Worm (Caenorhabditis elegans) whole organism, L3 larva: ENCODE measurements around the gene bath-36.

Experiments
- R02D3.7 ChIP-seq: fragments of 150-350 bp; optimal IDR thresholded peaks from 2 replicates; lab custom pipeline; 2014; ENCODE audit warnings: missing biosample characterization, missing genetic modification characterization
- ZK546.5 ChIP-seq: sonication (generic microtip); optimal IDR thresholded peaks from 2 replicates; lab custom pipeline; 2017; ENCODE audit warnings: missing biosample characterization, missing genetic modification characterization
- aly-2 ChIP-seq: fragments of 150-350 bp; optimal IDR thresholded peaks from 2 replicates; lab custom pipeline; 2014; ENCODE audit warnings: missing biosample characterization, missing genetic modification characterization
- ama-1 ChIP-seq: fragments of 150-350 bp; optimal IDR thresholded peaks from 2 replicates; lab custom pipeline; 2018
- ceh-16 ChIP-seq: sonication (generic microtip); optimal IDR thresholded peaks from 2 replicates; lab custom pipeline; 2017; ENCODE audit warnings: missing biosample characterization, missing genetic modification characterization
- ceh-28 ChIP-seq: fragments of 150-350 bp; optimal IDR thresholded peaks from 2 replicates; lab custom pipeline; 2014; ENCODE audit warnings: missing biosample characterization, missing genetic modification reagents, missing genetic modification characterization
- ceh-82 ChIP-seq: fragments of 150-350 bp; optimal IDR thresholded peaks from 2 replicates; lab custom pipeline; 2014; ENCODE audit warnings: missing biosample characterization, missing genetic modification characterization
- ceh-9 ChIP-seq: sonication (generic microtip); optimal IDR thresholded peaks from 2 replicates; lab custom pipeline; 2018; ENCODE audit warnings: missing biosample characterization, missing genetic modification characterization
- daf-12 ChIP-seq: fragments of 150-350 bp; optimal IDR thresholded peaks from 2 replicates; lab custom pipeline; 2014; ENCODE audit warnings: missing biosample characterization, missing genetic modification reagents, missing genetic modification characterization
- egl-27 ChIP-seq: sonication (generic microtip); optimal IDR thresholded peaks from 4 replicates; lab custom pipeline; 2017; ENCODE audit warnings: missing biosample characterization, missing genetic modification reagents, missing genetic modification characterization
- egl-5 ChIP-seq: fragments of 150-350 bp; optimal IDR thresholded peaks from 2 replicates; lab custom pipeline; 2017; ENCODE audit warnings: missing biosample characterization, missing genetic modification reagents, missing genetic modification characterization, inconsistent platforms
- elt-1 ChIP-seq: fragments of 150-350 bp; optimal IDR thresholded peaks from 2 replicates; lab custom pipeline; 2014; ENCODE audit warnings: missing biosample characterization, missing genetic modification characterization
- elt-2 ChIP-seq: sonication (generic microtip); optimal IDR thresholded peaks from 2 replicates; lab custom pipeline; 2016; ENCODE audit warnings: missing genetic modification reagents, mild to moderate bottlenecking, missing genetic modification characterization, missing compliant biosample characterization
- elt-3 ChIP-seq, 3 experiments: fragments of 150-350 bp in 1 of 3; sonication (generic microtip) in 2 of 3; optimal IDR thresholded peaks; 2 replicates in 2 of 3; 4 replicates in 1 of 3; lab custom pipeline; 2014 to 2017; ENCODE audit warnings: missing biosample characterization in 3 of 3, missing genetic modification characterization in 3 of 3
- eor-1 ChIP-seq, 2 experiments: fragments of 150-350 bp; optimal IDR thresholded peaks; 2 replicates each; lab custom pipeline; 2014 to 2018; ENCODE audit warnings: missing biosample characterization in 2 of 2, missing genetic modification characterization in 2 of 2
- fkh-10 ChIP-seq: sonication (generic microtip); optimal IDR thresholded peaks from 2 replicates; lab custom pipeline; 2017; ENCODE audit warnings: missing biosample characterization, missing genetic modification reagents, missing genetic modification characterization
- fkh-2 ChIP-seq: fragments of 150-350 bp; optimal IDR thresholded peaks from 2 replicates; lab custom pipeline; 2014; ENCODE audit warnings: missing biosample characterization, missing genetic modification reagents, missing genetic modification characterization
- fos-1 ChIP-seq: fragments of 150-350 bp; optimal IDR thresholded peaks from 2 replicates; lab custom pipeline; 2014; ENCODE audit warnings: missing biosample characterization, missing genetic modification characterization
- hmg-11 ChIP-seq: sonication (generic microtip); optimal IDR thresholded peaks from 2 replicates; lab custom pipeline; 2016; ENCODE audit warnings: missing genetic modification characterization, missing compliant biosample characterization
- jun-1 ChIP-seq: fragments of 150-350 bp; optimal IDR thresholded peaks from 2 replicates; lab custom pipeline; 2014; ENCODE audit warnings: missing biosample characterization, missing genetic modification reagents, missing genetic modification characterization
- lin-15B ChIP-seq: fragments of 150-350 bp; optimal IDR thresholded peaks from 2 replicates; lab custom pipeline; 2014; ENCODE audit warnings: missing biosample characterization, missing genetic modification characterization
- lin-39 ChIP-seq: fragments of 150-350 bp; optimal IDR thresholded peaks from 2 replicates; lab custom pipeline; 2018; ENCODE audit warnings: missing biosample characterization, missing genetic modification reagents, missing genetic modification characterization
- lsy-12 ChIP-seq: sonication (generic microtip); optimal IDR thresholded peaks from 2 replicates; lab custom pipeline; 2016; ENCODE audit warnings: mild to moderate bottlenecking, missing genetic modification characterization, missing compliant biosample characterization
- mdl-1 ChIP-seq: fragments of 150-350 bp; optimal IDR thresholded peaks from 2 replicates; lab custom pipeline; 2014; ENCODE audit warnings: missing biosample characterization, missing genetic modification characterization
- mml-1 ChIP-seq: fragments of 150-350 bp; sonication (generic microtip); optimal IDR thresholded peaks from 3 replicates; lab custom pipeline; 2014; ENCODE audit warnings: missing biosample characterization, missing genetic modification characterization
- nfya-1 ChIP-seq: sonication (generic microtip); optimal IDR thresholded peaks from 2 replicates; lab custom pipeline; 2017; ENCODE audit warnings: missing genetic modification characterization, mild to moderate bottlenecking, missing compliant biosample characterization, antibody characterized with exemption, moderate library complexity; ENCODE audit not compliant: insufficient read depth
- nhr-11 ChIP-seq: fragments of 150-350 bp; optimal IDR thresholded peaks from 2 replicates; lab custom pipeline; 2014; ENCODE audit warnings: missing biosample characterization, missing genetic modification characterization
- nhr-12 ChIP-seq: fragments of 150-350 bp; optimal IDR thresholded peaks from 2 replicates; lab custom pipeline; 2014; ENCODE audit warnings: missing biosample characterization, missing genetic modification characterization
- nhr-23 ChIP-seq: fragments of 150-350 bp; optimal IDR thresholded peaks from 2 replicates; lab custom pipeline; 2014; ENCODE audit warnings: missing biosample characterization, missing genetic modification reagents, missing genetic modification characterization
- nhr-237 ChIP-seq: fragments of 150-350 bp; optimal IDR thresholded peaks from 2 replicates; lab custom pipeline; 2014; ENCODE audit warnings: missing biosample characterization, missing genetic modification characterization
- nhr-25 ChIP-seq: sonication (generic microtip); optimal IDR thresholded peaks from 2 replicates; lab custom pipeline; 2017; ENCODE audit warnings: missing biosample characterization, missing genetic modification characterization
- nhr-28 ChIP-seq: fragments of 150-350 bp; optimal IDR thresholded peaks from 2 replicates; lab custom pipeline; 2014; ENCODE audit warnings: missing biosample characterization, missing genetic modification characterization
- nhr-43 ChIP-seq: sonication (generic microtip); optimal IDR thresholded peaks from 2 replicates; lab custom pipeline; 2016; ENCODE audit warnings: mild to moderate bottlenecking, missing genetic modification characterization, missing compliant biosample characterization; ENCODE audit not compliant: poor library complexity, severe bottlenecking
- nhr-67 ChIP-seq: fragments of 150-350 bp; optimal IDR thresholded peaks from 2 replicates; lab custom pipeline; 2014; ENCODE audit warnings: missing biosample characterization, missing genetic modification characterization
- nhr-76 ChIP-seq: fragments of 150-350 bp; sonication (generic microtip); optimal IDR thresholded peaks from 5 replicates; lab custom pipeline; 2014; ENCODE audit warnings: missing biosample characterization, missing genetic modification characterization
- nhr-77 ChIP-seq: fragments of 150-350 bp; optimal IDR thresholded peaks from 2 replicates; lab custom pipeline; 2014; ENCODE audit warnings: missing biosample characterization, missing genetic modification characterization
- pha-4 ChIP-seq: fragments of 150-350 bp; optimal IDR thresholded peaks from 2 replicates; lab custom pipeline; 2014; ENCODE audit warnings: missing biosample characterization, missing genetic modification reagents, missing genetic modification characterization
- pqm-1 ChIP-seq: fragments of 150-350 bp; optimal IDR thresholded peaks from 2 replicates; lab custom pipeline; 2017; ENCODE audit warnings: missing biosample characterization, missing genetic modification characterization, inconsistent platforms
- sea-2 ChIP-seq: fragments of 150-350 bp; sonication (generic microtip); optimal IDR thresholded peaks from 4 replicates; lab custom pipeline; 2014; ENCODE audit warnings: missing biosample characterization, missing genetic modification reagents, missing genetic modification characterization
- skn-1 ChIP-seq: fragments of 150-350 bp; optimal IDR thresholded peaks from 2 replicates; lab custom pipeline; 2014; ENCODE audit warnings: missing biosample characterization, missing genetic modification characterization
- snpc-4 ChIP-seq: fragments of 150-350 bp; optimal IDR thresholded peaks from 2 replicates; lab custom pipeline; 2014; ENCODE audit warnings: missing biosample characterization, missing genetic modification characterization
- tbx-2 ChIP-seq: sonication (generic microtip); optimal IDR thresholded peaks from 2 replicates; lab custom pipeline; 2016; ENCODE audit warnings: mild to moderate bottlenecking, missing genetic modification characterization, missing compliant biosample characterization
- unc-39 ChIP-seq: sonication (generic microtip); optimal IDR thresholded peaks from 4 replicates; lab custom pipeline; 2017; ENCODE audit warnings: missing biosample characterization, missing genetic modification characterization
- unc-62 ChIP-seq: fragments of 150-350 bp; sonication (generic microtip); optimal IDR thresholded peaks from 4 replicates; lab custom pipeline; 2014; ENCODE audit warnings: missing biosample characterization, missing genetic modification reagents, missing genetic modification characterization
- zag-1 ChIP-seq: fragments of 150-350 bp; optimal IDR thresholded peaks from 2 replicates; lab custom pipeline; 2014; ENCODE audit warnings: missing biosample characterization, missing genetic modification characterization
- ztf-11 ChIP-seq: fragments of 150-350 bp; optimal IDR thresholded peaks from 2 replicates; lab custom pipeline; 2014; ENCODE audit warnings: missing biosample characterization, missing genetic modification characterization
- ztf-4 ChIP-seq: fragments of 150-350 bp; optimal IDR thresholded peaks from 2 replicates; lab custom pipeline; 2014; ENCODE audit warnings: missing biosample characterization, missing genetic modification characterization

bath-36 gene

DNA sequence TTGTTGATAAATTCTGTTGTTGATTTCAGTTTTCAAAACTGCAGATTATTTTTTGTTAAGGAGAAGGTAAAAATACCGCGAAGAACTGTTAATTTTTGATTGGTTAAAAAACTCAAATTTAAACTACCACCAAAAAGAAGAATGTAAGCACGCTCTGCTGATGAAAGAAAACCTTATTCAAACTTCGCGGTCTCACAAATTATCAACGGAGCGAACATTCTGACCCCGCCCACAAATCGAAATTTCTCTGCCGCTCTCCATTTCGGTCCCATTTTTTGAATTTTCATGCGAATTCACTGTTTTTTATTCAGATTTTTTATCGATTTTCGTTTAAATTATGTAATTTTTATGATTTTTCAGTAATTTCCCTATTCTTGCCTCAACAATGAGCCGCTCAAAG, 1.9 kb downstream of the bath-36 start, which contains the start of gene cyn-3:
Gene cyn-3, plus strand, starts transcription at position 361 of the 400 bp plus-strand sequence.
- TF ChIP-seq jun-1 (tag; lab: Kevin White, UChicago) (peak; percentile 73), nhr-43 (tag; lab: Kevin White, UChicago) (peak; percentile 80), lsy-12 (tag; lab: Kevin White, UChicago) (peak; percentile 63), elt-2 (peak; percentile 55), sea-2 (GFP tag; lab: Kevin White, UChicago) (no peak), egl-27 (tag; lab: Kevin White, UChicago) (peak; percentile 38), nhr-76 (tag; lab: Kevin White, UChicago) (no peak), ztf-11 (no peak), tbx-2 (peak; percentile 23), ceh-28 (tag; lab: Kevin White, UChicago) (peak; percentile 79), nhr-77 (no peak), nhr-11 (tag; lab: Kevin White, UChicago) (no peak), fkh-10 (GFP tag; lab: Kevin White, UChicago) (peak; percentile 35), ceh-9 (tag; lab: Kevin White, UChicago) (no peak), eor-1 (tag; optimal IDR thresholded peaks at IDR 0.05; lab: Kevin White, UChicago) (no peak), ceh-82 (tag; lab: Kevin White, UChicago) (no peak), elt-3 (tag; optimal IDR thresholded peaks at IDR 0.05; lab: Kevin White, UChicago) (no peak), egl-5 (tag; lab: Kevin White, UChicago) (peak; percentile 70), mml-1 (tag; lab: Kevin White, UChicago) (no peak), ama-1 (peak; percentile 69), hmg-11 (tag; lab: Kevin White, UChicago) (peak; percentile 65), nfya-1 (tag; lab: Kevin White, UChicago) (peak; percentile 93), zag-1 (no peak), nhr-12 (tag; lab: Kevin White, UChicago) (no peak), nhr-25 (peak; percentile 86), ZK546.5 (no peak), nhr-67 (no peak), snpc-4 (peak; percentile 86), nhr-237 (tag; lab: Kevin White, UChicago) (no peak), unc-39 (tag; lab: Kevin White, UChicago) (no peak), ztf-4 (tag; lab: Kevin White, UChicago) (no peak), pha-4 (tag; lab: Kevin White, UChicago) (peak; percentile 98), lin-39 (tag; lab: Kevin White, UChicago) (peak; percentile 71), skn-1 (peak; percentile 91), R02D3.7 (peak; percentile 77), unc-62 (no peak), nhr-28 (tag; lab: Kevin White, UChicago) (no peak), aly-2 (no peak), fos-1 (tag; lab: Kevin White, UChicago) (no peak), daf-12 (tag; lab: Kevin White, UChicago) (no peak), pqm-1 (tag; lab: Kevin White, UChicago) (peak; percentile 58), lin-15B (tag; lab: Kevin White, UChicago) (peak; percentile 98), fkh-2 (tag; lab: Kevin White, UChicago) (no peak), elt-1 (tag; lab: Kevin White, UChicago) (peak; percentile 58), ceh-16 (no peak), mdl-1 (no peak), nhr-23 (tag; lab: Kevin White, UChicago) (peak; percentile 97)

DNA sequence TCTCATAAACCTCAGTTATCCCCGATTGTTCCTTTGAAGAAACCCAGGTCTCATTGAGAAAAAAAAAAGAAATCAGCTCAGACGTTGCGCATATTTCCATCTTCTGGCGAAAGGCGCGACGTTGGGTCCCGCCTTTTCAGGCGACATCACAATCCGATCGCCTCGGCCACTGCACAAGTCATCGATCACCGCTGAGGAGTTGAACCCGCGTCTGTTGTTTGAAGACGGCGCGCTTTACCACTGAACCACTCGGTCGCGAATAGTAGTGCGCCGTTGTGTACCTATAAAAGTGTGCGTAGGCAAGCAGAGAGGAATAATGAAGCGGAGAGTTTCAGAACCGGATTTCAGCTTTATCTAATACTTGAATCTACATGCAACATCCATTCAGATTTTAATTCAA, 3.2 kb downstream of the bath-36 start, which contains the start of gene Y75B12B.11:
Gene Y75B12B.11, plus strand, starts transcription at position 394 of the 400 bp plus-strand sequence.
- TF ChIP-seq sea-2 (GFP tag; lab: Kevin White, UChicago): no peak
- TF ChIP-seq egl-5 (tag; lab: Kevin White, UChicago): no peak
- no peak for TF ChIP-seq elt-3 (tag; optimal IDR thresholded peaks at IDR 0.05; lab: Kevin White, UChicago)
- no peak for TF ChIP-seq unc-39 (tag; lab: Kevin White, UChicago)
- TF ChIP-seq jun-1 (tag; lab: Kevin White, UChicago): peak; percentile 40
- TF ChIP-seq pqm-1 (tag; lab: Kevin White, UChicago): peak; percentile 42
- TF ChIP-seq elt-1 (tag; lab: Kevin White, UChicago): no peak
- no peak for TF ChIP-seq ztf-11
- TF ChIP-seq ceh-28 (tag; lab: Kevin White, UChicago): no peak
- peak; percentile 81 for TF ChIP-seq skn-1
- no peak for TF ChIP-seq snpc-4
- TF ChIP-seq elt-2: peak; percentile 69
- TF ChIP-seq daf-12 (tag; lab: Kevin White, UChicago): no peak
- TF ChIP-seq nhr-76 (tag; lab: Kevin White, UChicago): no peak
- peak; percentile 76 for TF ChIP-seq lin-39 (tag; lab: Kevin White, UChicago)
- peak; percentile 10 for TF ChIP-seq ceh-82 (tag; lab: Kevin White, UChicago)
- no peak for TF ChIP-seq nhr-11 (tag; lab: Kevin White, UChicago)
- no peak for TF ChIP-seq fkh-2 (tag; lab: Kevin White, UChicago)
- TF ChIP-seq mml-1 (tag; lab: Kevin White, UChicago): no peak
- no peak for TF ChIP-seq fkh-10 (GFP tag; lab: Kevin White, UChicago)
- TF ChIP-seq lin-15B (tag; lab: Kevin White, UChicago): peak; percentile 54
- no peak for TF ChIP-seq egl-27 (tag; lab: Kevin White, UChicago)
- no peak for TF ChIP-seq ceh-16
- TF ChIP-seq ama-1: peak; percentile 94
- peak; percentile 87 for TF ChIP-seq lsy-12 (tag; lab: Kevin White, UChicago)
- TF ChIP-seq pha-4 (tag; lab: Kevin White, UChicago): peak; percentile 74
- TF ChIP-seq hmg-11 (tag; lab: Kevin White, UChicago): peak; percentile 76
- no peak for TF ChIP-seq nhr-12 (tag; lab: Kevin White, UChicago)
- TF ChIP-seq R02D3.7: no peak
- peak; percentile 34 for TF ChIP-seq nhr-77
- no peak for TF ChIP-seq zag-1
- no peak for TF ChIP-seq nhr-237 (tag; lab: Kevin White, UChicago)
- no peak for TF ChIP-seq unc-62
- TF ChIP-seq aly-2: peak; percentile 45
- TF ChIP-seq nhr-23 (tag; lab: Kevin White, UChicago): peak; percentile 45
- no peak for TF ChIP-seq mdl-1
- no peak for TF ChIP-seq nhr-67
- peak; percentile 61 for TF ChIP-seq fos-1 (tag; lab: Kevin White, UChicago)
